Worm (Caenorhabditis elegans) whole organism, L1 larva: ENCODE measurements around the gene srj-11.

Experiments
- aly-2 ChIP-seq: fragments of 150-350 bp; optimal IDR thresholded peaks from 2 replicates; lab custom pipeline; 2014; ENCODE audit warnings: missing biosample characterization, missing genetic modification characterization
- blmp-1 ChIP-seq: fragments of 150-350 bp; optimal IDR thresholded peaks from 2 replicates; lab custom pipeline; 2014; ENCODE audit warnings: missing biosample characterization, missing genetic modification characterization
- ceh-82 ChIP-seq, 3 experiments: fragments of 150-350 bp in 1 of 3; sonication (generic microtip) in 2 of 3; optimal IDR thresholded peaks; 2 replicates each; lab custom pipeline; 2014 to 2017; ENCODE audit warnings: missing biosample characterization in 3 of 3, missing genetic modification characterization in 3 of 3
- efl-1 ChIP-seq, 4 experiments: fragments of 150-350 bp; optimal IDR thresholded peaks in 3 of 4; peaks in 1 of 4; 1 replicate in 1 of 4; 2 replicates in 3 of 4; lab custom pipeline; 2014; ENCODE audit warnings: missing biosample characterization in 2 of 4, missing genetic modification characterization in 2 of 4, missing genetic modification reagents in 2 of 4
- elt-3 ChIP-seq, 6 experiments: fragments of 150-350 bp in 1 of 6; sonication (generic microtip); optimal IDR thresholded peaks; 2 replicates each; lab custom pipeline; 2017 to 2018; ENCODE audit warnings: missing biosample characterization in 6 of 6, missing genetic modification characterization in 6 of 6, inconsistent platforms in 1 of 6
- pqm-1 ChIP-seq: sonication (generic microtip); optimal IDR thresholded peaks from 3 replicates; lab custom pipeline; 2017; ENCODE audit warnings: missing biosample characterization, missing genetic modification characterization
- snpc-4 ChIP-seq: fragments of 150-350 bp; optimal IDR thresholded peaks from 2 replicates; lab custom pipeline; 2014; ENCODE audit warnings: missing biosample characterization, missing genetic modification characterization
- unc-130 ChIP-seq: fragments of 150-350 bp; optimal IDR thresholded peaks from 2 replicates; lab custom pipeline; 2017; ENCODE audit warnings: missing biosample characterization, missing genetic modification characterization, inconsistent platforms
- vab-15 ChIP-seq: sonication (generic microtip); optimal IDR thresholded peaks from 2 replicates; lab custom pipeline; 2017; ENCODE audit warnings: missing genotype, mild to moderate bottlenecking, missing genetic modification characterization, missing compliant biosample characterization

ce11 chrV:3273577-3274100 lies 32.4 kb downstream of the srj-11 start, which contains the start of gene T28A11.4:
- TF ChIP-seq elt-3 (tag; optimal IDR thresholded peaks at IDR 0.05; lab: Kevin White, UChicago) (no peak), blmp-1 (no peak), snpc-4 (tag; lab: Kevin White, UChicago) (no peak), unc-130 (tag; lab: Kevin White, UChicago) (no peak), vab-15 (tag; lab: Kevin White, UChicago) (no peak), aly-2 (tag; lab: Kevin White, UChicago) (no peak), ceh-82 (tag; optimal IDR thresholded peaks at IDR 0.05; lab: Kevin White, UChicago) (no peak), pqm-1 (no peak), efl-1 (optimal IDR thresholded peaks at IDR 0.05; lab: Kevin White, UChicago) (no peak), efl-1 (GFP tag; optimal IDR thresholded peaks at IDR 0.05 in 1 of 2; lab: Kevin White, UChicago) (no peak)
